Fruit fly (Drosophila melanogaster): ENCODE results near the gene CG2218.

- peak; percentile 76 for TF ChIP-seq cic (GFP tag; optimal IDR thresholded peaks at IDR 0.05)
- TF ChIP-seq Mnt (GFP tag; optimal IDR thresholded peaks at IDR 0.05), result peak; percentile 14
- TF ChIP-seq kay (GFP tag; ENCODE audit: borderline replicate concordance), result no peak
- TF ChIP-seq ovo (GFP tag; optimal IDR thresholded peaks at IDR 0.05), result no peak
- TF ChIP-seq CG11617 (GFP tag; optimal IDR thresholded peaks at IDR 0.05), result no peak
- TF ChIP-seq CG14711 (tag; optimal IDR thresholded peaks at IDR 0.05), result no peak
- TF ChIP-seq CG1620 (GFP tag; optimal IDR thresholded peaks at IDR 0.05), result no peak
- TF ChIP-seq CG5204 (GFP tag; optimal IDR thresholded peaks at IDR 0.05), result no peak
- TF ChIP-seq cnc (optimal IDR thresholded peaks at IDR 0.05), result no peak
- TF ChIP-seq Hr96 (GFP tag; optimal IDR thresholded peaks at IDR 0.05), result no peak
- no peak for TF ChIP-seq tj (GFP tag; optimal IDR thresholded peaks at IDR 0.05)
- no peak for TF ChIP-seq CG7045 (GFP tag; optimal IDR thresholded peaks at IDR 0.05)
Observed at dm6 chr3R:30466515-30466914, 38.4 kb upstream of the CG2218 start.
